Worm (Caenorhabditis elegans) whole organism, mixed stage, embryonic: ENCODE data around the gene acy-3.

Experiments
- ces-1 ChIP-seq: fragments of 150-350 bp; optimal IDR thresholded peaks from 2 replicates; lab custom pipeline; 2014; ENCODE audit warnings: missing biosample characterization, missing genetic modification reagents, missing genetic modification characterization
- elt-3 ChIP-seq: fragments of 150-350 bp; optimal IDR thresholded peaks from 2 replicates; lab custom pipeline; 2014; ENCODE audit warnings: missing biosample characterization, missing genetic modification characterization
- ham-2 ChIP-seq: fragments of 200-800 bp; sonication (Bioruptor generic); optimal IDR thresholded peaks from 2 replicates; lab custom pipeline; 2018; ENCODE audit warnings: mild to moderate bottlenecking, missing genetic modification characterization, missing compliant biosample characterization
- mls-2 ChIP-seq: sonication (generic microtip); optimal IDR thresholded peaks from 2 replicates; lab custom pipeline; 2016; ENCODE audit warnings: mild to moderate bottlenecking, missing genetic modification characterization, moderate library complexity, missing compliant biosample characterization
- nhr-237 ChIP-seq: fragments of 150-350 bp; optimal IDR thresholded peaks from 2 replicates; lab custom pipeline; 2014; ENCODE audit warnings: missing biosample characterization, missing genetic modification characterization
- pha-4 ChIP-seq: fragments of 150-350 bp; optimal IDR thresholded peaks from 2 replicates; lab custom pipeline; 2018; ENCODE audit warnings: missing biosample characterization, missing genetic modification reagents, missing genetic modification characterization
- unc-39 ChIP-seq: fragments of 150-350 bp; optimal IDR thresholded peaks from 2 replicates; lab custom pipeline; 2014; ENCODE audit warnings: missing biosample characterization, missing genetic modification characterization

DNA sequence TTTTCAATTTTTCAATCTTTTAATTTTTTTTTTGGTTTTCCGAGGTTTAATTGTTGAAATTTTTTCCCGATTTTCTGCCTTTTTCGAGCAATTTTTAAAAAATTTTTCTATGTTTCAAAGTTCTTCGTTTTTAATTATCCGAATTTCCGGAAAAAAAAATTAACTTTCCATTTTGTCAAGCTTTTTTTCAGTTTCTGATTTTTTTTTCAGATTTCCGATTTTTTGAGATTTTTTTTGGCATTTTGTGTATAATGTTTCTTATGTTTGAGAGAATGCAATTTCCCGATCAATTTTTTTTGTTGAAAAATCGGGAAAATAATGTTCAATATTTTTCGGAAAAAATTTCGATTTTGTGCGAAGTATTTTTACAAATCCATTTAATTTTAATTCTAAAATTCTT is 20.6 kb upstream of the acy-3 start:
- no peak for TF ChIP-seq mls-2 (tag; lab: Kevin White, UChicago)
- TF ChIP-seq unc-39 (tag; lab: Kevin White, UChicago): no peak
- TF ChIP-seq elt-3 (tag; lab: Kevin White, UChicago): no peak
- TF ChIP-seq ces-1: no peak
- TF ChIP-seq nhr-237 (tag; lab: Kevin White, UChicago): no peak
- TF ChIP-seq pha-4: no peak
- no peak for TF ChIP-seq ham-2 (GFP tag; lab: Kevin White, UChicago)
